Fruit fly (Drosophila melanogaster) whole organism, prepupa: ENCODE results near the gene CG32486.

Experiments
- CG10631 ChIP-seq: fragments of 200-800 bp; sonication (Bioruptor generic); optimal IDR thresholded peaks from 2 replicates; lab custom pipeline; 2016; ENCODE audit warnings: missing biosample characterization, missing genetic modification characterization
- CG10669 ChIP-seq: fragments of 200-800 bp; sonication (Bioruptor generic); optimal IDR thresholded peaks from 3 replicates; lab custom pipeline; 2018; ENCODE audit warnings: missing biosample characterization, mild to moderate bottlenecking, missing genetic modification characterization, moderate library complexity
- CG11762 ChIP-seq: fragments of 200-800 bp; sonication (Bioruptor generic); optimal IDR thresholded peaks from 3 replicates; lab custom pipeline; 2016; ENCODE audit warnings: missing biosample characterization, missing genetic modification characterization; ENCODE audit not compliant: insufficient read depth
- CG11902 ChIP-seq: fragments of 200-800 bp; sonication (Bioruptor generic); optimal IDR thresholded peaks from 3 replicates; lab custom pipeline; 2016; ENCODE audit warnings: missing biosample characterization, missing genetic modification characterization
- CG15336 ChIP-seq: fragments of 200-800 bp; sonication (Bioruptor generic); IDR thresholded peaks from 2 replicates; pipeline ENCODE4 v1.3.6; 2022; ENCODE audit warnings: missing biosample characterization, missing genetic modification characterization
- CG1621 ChIP-seq: fragments of 200-800 bp; sonication (Bioruptor generic); optimal IDR thresholded peaks from 3 replicates; lab custom pipeline; 2018; ENCODE audit warnings: missing biosample characterization, mild to moderate bottlenecking, missing genetic modification characterization
- CG16779 ChIP-seq: fragments of 200-800 bp; sonication (Bioruptor generic); optimal IDR thresholded peaks from 3 replicates; lab custom pipeline; 2017; ENCODE audit warnings: missing biosample characterization, mild to moderate bottlenecking, missing genetic modification characterization
- CG32006 ChIP-seq: fragments of 200-800 bp; sonication (Bioruptor generic); optimal IDR thresholded peaks from 3 replicates; lab custom pipeline; 2017; ENCODE audit warnings: missing biosample characterization, mild to moderate bottlenecking, missing genetic modification characterization
- CG34406 ChIP-seq: fragments of 200-800 bp; sonication (Bioruptor generic); optimal IDR thresholded peaks from 3 replicates; lab custom pipeline; 2016; ENCODE audit warnings: missing biosample characterization, missing genetic modification characterization
- CG3919 ChIP-seq: fragments of 200-800 bp; sonication (Bioruptor generic); optimal IDR thresholded peaks from 3 replicates; lab custom pipeline; 2016; ENCODE audit warnings: missing biosample characterization, missing genetic modification characterization
- CG4318 ChIP-seq: fragments of 200-800 bp; sonication (Bioruptor generic); optimal IDR thresholded peaks from 3 replicates; lab custom pipeline; 2017; ENCODE audit warnings: missing biosample characterization, mild to moderate bottlenecking, missing genetic modification characterization
- CG6163 ChIP-seq: fragments of 200-800 bp; sonication (Bioruptor generic); IDR thresholded peaks from 3 replicates; pipeline ENCODE4 v1.3.6; 2022; ENCODE audit warnings: missing biosample characterization, missing genetic modification characterization
- CG6276 ChIP-seq: fragments of 200-800 bp; sonication (Bioruptor generic); optimal IDR thresholded peaks from 2 replicates; lab custom pipeline; 2017; ENCODE audit warnings: missing biosample characterization, mild to moderate bottlenecking, missing genetic modification characterization
- CG6792 ChIP-seq: fragments of 200-800 bp; sonication (Bioruptor generic); optimal IDR thresholded peaks from 3 replicates; lab custom pipeline; 2016; ENCODE audit warnings: missing biosample characterization, missing genetic modification characterization
- CG6808 ChIP-seq: fragments of 200-800 bp; sonication (Bioruptor generic); optimal IDR thresholded peaks from 3 replicates; lab custom pipeline; 2017; ENCODE audit warnings: missing biosample characterization, missing genetic modification characterization, mild to moderate bottlenecking, moderate library complexity, missing genetic modification reagents
- CG6854 ChIP-seq: fragments of 200-800 bp; sonication (Bioruptor generic); optimal IDR thresholded peaks from 2 replicates; lab custom pipeline; 2017; ENCODE audit warnings: missing biosample characterization, mild to moderate bottlenecking, missing genetic modification characterization
- CG7368 ChIP-seq: fragments of 200-800 bp; sonication (Bioruptor generic); optimal IDR thresholded peaks from 3 replicates; lab custom pipeline; 2016; ENCODE audit warnings: missing biosample characterization, missing genetic modification characterization
- CG8319 ChIP-seq: fragments of 200-800 bp; sonication (Bioruptor generic); optimal IDR thresholded peaks from 3 replicates; lab custom pipeline; 2016; ENCODE audit warnings: missing biosample characterization, missing genetic modification characterization
- CG8632 ChIP-seq: fragments of 200-800 bp; sonication (Bioruptor generic); optimal IDR thresholded peaks from 3 replicates; lab custom pipeline; 2016; ENCODE audit warnings: missing biosample characterization, missing genetic modification characterization
- CG9139 ChIP-seq: fragments of 200-800 bp; sonication (Bioruptor generic); optimal IDR thresholded peaks from 3 replicates; lab custom pipeline; 2017; ENCODE audit warnings: missing biosample characterization, mild to moderate bottlenecking, missing genetic modification characterization
- Eip78C ChIP-seq: fragments of 200-800 bp; sonication (Bioruptor generic); peaks from one replicate; lab custom pipeline; 2016; ENCODE audit warnings: missing biosample characterization, missing genetic modification characterization
- Ets21C ChIP-seq: fragments of 200-800 bp; sonication (Bioruptor generic); optimal IDR thresholded peaks from 3 replicates; lab custom pipeline; 2016; ENCODE audit warnings: missing biosample characterization, missing genetic modification characterization
- Ets96B ChIP-seq: fragments of 200-800 bp; optimal IDR thresholded peaks from 2 replicates; lab custom pipeline; 2019; ENCODE audit warnings: missing biosample characterization, mild to moderate bottlenecking, missing genetic modification characterization, moderate library complexity
- Gug ChIP-seq: fragments of 200-800 bp; sonication (Bioruptor generic); IDR thresholded peaks from 2 replicates; pipeline ENCODE4 v1.3.6; 2022; ENCODE audit warnings: missing biosample characterization, missing genetic modification characterization
- Hr4 ChIP-seq: fragments of 200-800 bp; sonication (Bioruptor generic); optimal IDR thresholded peaks from 3 replicates; lab custom pipeline; 2016; ENCODE audit warnings: missing biosample characterization, missing genetic modification characterization
- Lpt ChIP-seq: fragments of 200-800 bp; sonication (Bioruptor generic); optimal IDR thresholded peaks from 3 replicates; lab custom pipeline; 2016; ENCODE audit warnings: missing biosample characterization, missing genetic modification characterization
- Met ChIP-seq: fragments of 200-800 bp; sonication (Bioruptor generic); optimal IDR thresholded peaks from 3 replicates; lab custom pipeline; 2016; ENCODE audit warnings: missing biosample characterization, missing genetic modification characterization
- Smox ChIP-seq: fragments of 200-800 bp; sonication (Bioruptor generic); optimal IDR thresholded peaks from 3 replicates; lab custom pipeline; 2016; ENCODE audit warnings: missing biosample characterization, missing genetic modification characterization
- Sox14 ChIP-seq: fragments of 200-800 bp; sonication (Bioruptor generic); optimal IDR thresholded peaks from 3 replicates; lab custom pipeline; 2016; ENCODE audit warnings: missing biosample characterization, missing genetic modification characterization
- Sox15 ChIP-seq: fragments of 200-800 bp; sonication (Bioruptor generic); optimal IDR thresholded peaks from 3 replicates; lab custom pipeline; 2016; ENCODE audit warnings: missing biosample characterization, missing genetic modification characterization
- achi ChIP-seq: fragments of 200-800 bp; sonication (Bioruptor generic); optimal IDR thresholded peaks from 3 replicates; lab custom pipeline; 2016; ENCODE audit warnings: missing biosample characterization, missing genetic modification characterization
- eg ChIP-seq: fragments of 200-800 bp; sonication (Bioruptor generic); IDR thresholded peaks from 3 replicates; pipeline ENCODE4 v1.3.6; 2022; ENCODE audit warnings: missing biosample characterization, missing genetic modification characterization
- fd85E ChIP-seq: fragments of 200-800 bp; sonication (Bioruptor generic); optimal IDR thresholded peaks from 3 replicates; lab custom pipeline; 2016; ENCODE audit warnings: missing biosample characterization, missing genetic modification characterization
- fkh ChIP-seq: fragments of 200-800 bp; sonication (Bioruptor generic); optimal IDR thresholded peaks from 3 replicates; lab custom pipeline; 2017; ENCODE audit warnings: missing biosample characterization, mild to moderate bottlenecking, missing genetic modification characterization, moderate library complexity
- lz ChIP-seq: fragments of 200-800 bp; sonication (Bioruptor generic); optimal IDR thresholded peaks from 3 replicates; lab custom pipeline; 2016; ENCODE audit warnings: missing biosample characterization, missing genetic modification characterization
- net ChIP-seq: fragments of 200-800 bp; sonication (Bioruptor generic); optimal IDR thresholded peaks from 3 replicates; lab custom pipeline; 2016; ENCODE audit warnings: missing biosample characterization, missing genetic modification characterization
- pdm3 ChIP-seq: fragments of 200-800 bp; sonication (Bioruptor generic); optimal IDR thresholded peaks from 3 replicates; lab custom pipeline; 2016; ENCODE audit warnings: missing biosample characterization, missing genetic modification characterization
- salr ChIP-seq, 2 experiments: fragments of 200-800 bp; sonication (Bioruptor generic); optimal IDR thresholded peaks; 3 replicates each; lab custom pipeline; 2016 to 2018; ENCODE audit warnings: missing biosample characterization in 2 of 2, missing genetic modification characterization in 2 of 2, mild to moderate bottlenecking in 1 of 2
- ss ChIP-seq, 2 experiments: fragments of 200-800 bp; sonication (Bioruptor generic); optimal IDR thresholded peaks; 2 replicates in 1 of 2; 3 replicates in 1 of 2; lab custom pipeline; 2017 to 2018; ENCODE audit warnings: mild to moderate bottlenecking in 2 of 2, missing biosample characterization in 2 of 2, missing genetic modification characterization in 2 of 2, moderate library complexity in 1 of 2
- svp ChIP-seq: fragments of 200-800 bp; sonication (Bioruptor generic); peaks from one replicate; lab custom pipeline; 2016; ENCODE audit warnings: missing biosample characterization, missing genetic modification characterization
- topi ChIP-seq: fragments of 200-800 bp; sonication (Bioruptor generic); optimal IDR thresholded peaks from 3 replicates; lab custom pipeline; 2016; ENCODE audit warnings: missing biosample characterization, missing genetic modification characterization
- vri ChIP-seq: fragments of 200-800 bp; sonication (Bioruptor generic); optimal IDR thresholded peaks from 3 replicates; lab custom pipeline; 2016; ENCODE audit warnings: missing biosample characterization, mild to moderate bottlenecking, missing genetic modification characterization

The CG32486 gene

DNA sequence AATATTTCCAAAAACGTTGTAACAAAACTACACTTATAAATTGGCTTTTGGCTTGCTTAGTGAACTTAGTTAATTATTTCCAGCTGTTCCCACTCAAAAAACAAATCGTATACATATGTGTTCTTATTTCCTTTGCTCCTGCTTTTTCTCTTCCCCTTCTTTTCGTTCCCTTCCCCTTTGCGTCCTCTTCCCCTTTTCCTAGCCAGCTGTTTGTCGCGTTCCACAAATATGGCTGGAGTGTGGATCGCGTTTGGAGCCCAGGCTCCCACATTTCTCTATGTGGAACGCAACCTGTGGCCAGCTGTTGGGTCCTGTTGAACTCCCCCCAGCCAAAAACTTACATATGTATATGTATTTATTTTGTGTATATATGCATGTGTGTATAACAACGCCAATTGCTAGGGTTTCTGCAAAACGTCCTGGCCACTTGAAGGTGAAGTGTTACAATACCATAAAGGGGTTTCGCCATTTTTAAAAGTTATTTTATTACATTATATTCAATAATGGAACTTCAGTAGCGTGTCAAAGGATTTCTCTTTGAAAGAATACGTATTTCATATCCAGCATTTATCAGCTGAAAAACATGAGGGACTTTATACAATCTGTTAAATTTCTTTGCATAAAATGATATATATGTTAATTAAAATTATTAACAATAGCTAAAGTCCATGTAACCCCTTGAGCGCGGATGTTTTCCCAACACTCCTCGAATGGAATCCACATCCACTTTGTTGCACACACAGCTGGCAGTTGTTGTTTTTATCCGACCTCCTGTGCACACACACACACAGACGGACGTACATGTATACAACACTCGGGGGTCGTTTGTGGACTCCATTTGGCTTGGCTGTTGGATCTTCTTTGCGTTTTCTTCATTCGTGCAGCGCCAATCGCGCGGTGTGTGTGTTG is 1.3 kb upstream of the CG32486 start (continued):
- TF ChIP-seq pdm3 (GFP tag; lab: Kevin White, UChicago) (peak; percentile 31), Lpt (GFP tag; lab: Kevin White, UChicago) (no peak), CG32006 (GFP tag; lab: Kevin White, UChicago) (peak; percentile 50), ss (GFP tag; optimal IDR thresholded peaks at IDR 0.05; lab: Kevin White, UChicago) (peak in 1 of 2 experiments; percentile 25), CG3919 (peak; percentile 28), fkh (GFP tag; lab: Kevin White, UChicago) (no peak), CG4318 (peak; percentile 25), CG8319 (GFP tag; lab: Kevin White, UChicago) (no peak), CG6163 (GFP tag; lab: Robert Waterston, UW) (peak; percentile 35; the same call in 1 of the 3 replicates), svp (peak; percentile 58)

DNA sequence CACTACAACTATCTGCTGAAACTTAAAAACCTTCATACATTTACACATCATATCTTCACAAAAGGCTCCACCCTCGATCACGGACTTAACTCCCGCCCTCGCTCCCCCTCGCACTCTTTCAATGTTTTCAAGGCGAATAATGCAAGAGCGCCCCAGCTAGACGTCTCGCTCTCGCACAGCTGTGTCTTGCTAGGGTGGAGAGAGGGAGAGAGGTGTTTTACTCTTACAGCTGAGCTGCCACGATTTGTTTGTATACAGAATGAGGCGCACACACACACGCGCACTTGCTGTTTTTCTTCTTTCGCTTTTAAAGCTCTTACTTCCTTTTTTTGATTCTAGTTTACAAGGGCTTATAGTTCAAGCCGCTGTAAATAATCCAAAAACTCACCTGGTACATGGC is 865 bp downstream of the CG32486 start:
- TF ChIP-seq Hr4 (no peak), CG10669 (no peak), topi (GFP tag; lab: Kevin White, UChicago) (no peak), CG6808 (no peak), Sox14 (GFP tag; lab: Kevin White, UChicago) (peak; percentile 15), Ets21C (GFP tag; lab: Kevin White, UChicago) (no peak), Gug (no peak), fd85E (GFP tag; lab: Kevin White, UChicago) (no peak), CG11902 (GFP tag; lab: Kevin White, UChicago) (no peak), Met (GFP tag; lab: Kevin White, UChicago) (no peak), fkh (GFP tag; lab: Kevin White, UChicago) (peak; percentile 53), CG7368 (no peak), CG1621 (tag; lab: Kevin White, UChicago) (no peak), ss (GFP tag; optimal IDR thresholded peaks at IDR 0.05; lab: Kevin White, UChicago) (peak in 1 of 2 experiments; percentile 26), CG8632 (GFP tag; lab: Kevin White, UChicago) (no peak), CG8319 (GFP tag; lab: Kevin White, UChicago) (no peak), CG6854 (GFP tag; lab: Kevin White, UChicago) (no peak), eg (GFP tag; lab: Robert Waterston, UW) (no peak), CG10631 (GFP tag; lab: Kevin White, UChicago) (no peak), CG11762 (GFP tag; lab: Kevin White, UChicago) (no peak), CG16779 (tag; lab: Kevin White, UChicago) (no peak), svp (peak; percentile 31), Eip78C (GFP tag; lab: Kevin White, UChicago) (peak; percentile 4), CG6792 (no peak), CG9139 (no peak), net (GFP tag; lab: Kevin White, UChicago) (no peak), CG32006 (GFP tag; lab: Kevin White, UChicago) (no peak), achi (GFP tag; lab: Kevin White, UChicago) (no peak), salr (GFP tag; optimal IDR thresholded peaks at IDR 0.05; lab: Kevin White, UChicago) (no peak), CG6276 (GFP tag; lab: Kevin White, UChicago) (no peak), Sox15 (GFP tag; lab: Kevin White, UChicago) (no peak), Smox (no peak), CG4318 (no peak), vri (peak; percentile 46), lz (no peak), pdm3 (GFP tag; lab: Kevin White, UChicago) (no peak), Ets96B (tag; lab: Kevin White, UChicago) (no peak), CG34406 (GFP tag; lab: Kevin White, UChicago) (no peak), CG6163 (GFP tag; lab: Robert Waterston, UW) (0 out of 3 replicates have a peak, but pooled peaks have one; percentile 11), CG15336 (0 out of 2 replicates have a peak, but pooled peaks have one; percentile 9)
